Worm (Caenorhabditis elegans) whole organism, L2 larva: ENCODE results near the gene C33G8.13.

Source experiments
- nhr-237 ChIP-seq: fragments of 150-350 bp; optimal IDR thresholded peaks from 2 replicates; lab custom pipeline; 2014; ENCODE audit warnings: missing biosample characterization, missing genetic modification characterization
- zag-1 ChIP-seq: fragments of 150-350 bp; optimal IDR thresholded peaks from 2 replicates; lab custom pipeline; 2014; ENCODE audit warnings: missing biosample characterization, missing genetic modification characterization

ce11 chrV:7027055-7027454 is 11.3 kb upstream of the C33G8.13 start, which contains the start of gene F20A1.6:
- TF ChIP-seq nhr-237 (tag; lab: Kevin White, UChicago) = no peak
- no peak for TF ChIP-seq zag-1 (tag; lab: Kevin White, UChicago)
